Fruit fly (Drosophila melanogaster) whole organism, adult: ENCODE data around the gene CG5509.
A peak's percentile ranks its signal among the peaks of the same experiment; 100 is the strongest.

Experiments used
- CG11617 ChIP-seq: fragments of 200-800 bp; sonication (Bioruptor generic); optimal IDR thresholded peaks from 2 replicates; lab custom pipeline; 2017; ENCODE audit warnings: mild to moderate bottlenecking, missing biosample characterization, missing genetic modification reagents, missing genetic modification characterization
- CG12768 ChIP-seq: fragments of 200-800 bp; sonication (Bioruptor generic); optimal IDR thresholded peaks from 2 replicates; lab custom pipeline; 2017; ENCODE audit warnings: missing biosample characterization, missing genetic modification characterization, mild to moderate bottlenecking, moderate library complexity, missing genetic modification reagents
- CG14711 ChIP-seq: fragments of 200-800 bp; sonication (Bioruptor generic); optimal IDR thresholded peaks from 2 replicates; lab custom pipeline; 2018; ENCODE audit warnings: missing biosample characterization, mild to moderate bottlenecking, missing genetic modification characterization, moderate library complexity
- CG1620 ChIP-seq: fragments of 200-800 bp; sonication (Bioruptor generic); optimal IDR thresholded peaks from 2 replicates; lab custom pipeline; 2016; ENCODE audit warnings: missing biosample characterization, missing genetic modification characterization
- CG33017 ChIP-seq: fragments of 200-800 bp; sonication (Bioruptor generic); optimal IDR thresholded peaks from 2 replicates; lab custom pipeline; 2018; ENCODE audit warnings: missing biosample characterization, mild to moderate bottlenecking, missing genetic modification characterization, moderate library complexity
- CG5204 ChIP-seq: fragments of 200-800 bp; sonication (Bioruptor generic); optimal IDR thresholded peaks from 2 replicates; lab custom pipeline; 2016; ENCODE audit warnings: missing biosample characterization, missing genetic modification characterization
- CG7045 ChIP-seq: fragments of 200-800 bp; sonication (Bioruptor generic); optimal IDR thresholded peaks from 2 replicates; lab custom pipeline; 2017; ENCODE audit warnings: missing biosample characterization, mild to moderate bottlenecking, missing genetic modification characterization
- CG7101 ChIP-seq: fragments of 200-800 bp; sonication (Bioruptor generic); optimal IDR thresholded peaks from 2 replicates; lab custom pipeline; 2018; ENCODE audit warnings: missing biosample characterization, mild to moderate bottlenecking, missing genetic modification characterization, moderate library complexity
- Clk ChIP-seq: fragments of 200-800 bp; sonication (Bioruptor generic); optimal IDR thresholded peaks from 2 replicates; lab custom pipeline; 2017; ENCODE audit warnings: missing biosample characterization, missing genetic modification characterization
- Crg-1 ChIP-seq: fragments of 200-800 bp; sonication (Bioruptor generic); optimal IDR thresholded peaks from 2 replicates; lab custom pipeline; 2016; ENCODE audit warnings: missing biosample characterization, missing genetic modification characterization
- Hr96 ChIP-seq: fragments of 200-800 bp; sonication (Bioruptor generic); optimal IDR thresholded peaks from 2 replicates; lab custom pipeline; 2016; ENCODE audit warnings: missing biosample characterization, missing genetic modification characterization
- Mnt ChIP-seq: fragments of 200-800 bp; sonication (Bioruptor generic); optimal IDR thresholded peaks from 2 replicates; lab custom pipeline; 2016; ENCODE audit warnings: missing biosample characterization, mild to moderate bottlenecking, missing genetic modification characterization
- bab1 ChIP-seq: fragments of 200-800 bp; sonication (Bioruptor generic); optimal IDR thresholded peaks from 3 replicates; lab custom pipeline; 2019; ENCODE audit warnings: missing biosample characterization, mild to moderate bottlenecking, missing genetic modification characterization, moderate library complexity
- cic ChIP-seq: fragments of 200-800 bp; sonication (Bioruptor generic); optimal IDR thresholded peaks from 2 replicates; lab custom pipeline; 2017; ENCODE audit warnings: missing biosample characterization, mild to moderate bottlenecking, missing genetic modification characterization, moderate library complexity
- cnc ChIP-seq, 2 experiments: fragments of >200 bp; optimal IDR thresholded peaks; 2 replicates each; lab custom pipeline; 2017
- kay ChIP-seq: fragments of 200-800 bp; sonication (Bioruptor generic); peaks from one replicate; lab custom pipeline; 2016; ENCODE audit warnings: missing biosample characterization, missing genetic modification characterization, borderline replicate concordance
- ovo ChIP-seq: fragments of 200-800 bp; sonication (Bioruptor generic); optimal IDR thresholded peaks from 2 replicates; lab custom pipeline; 2016; ENCODE audit warnings: missing biosample characterization, missing genetic modification characterization
- pad ChIP-seq: fragments of 200-800 bp; sonication (Bioruptor generic); optimal IDR thresholded peaks from 3 replicates; lab custom pipeline; 2017; ENCODE audit warnings: missing biosample characterization, missing genetic modification characterization, mild to moderate bottlenecking, moderate library complexity, missing genetic modification reagents
- tj ChIP-seq: fragments of 200-800 bp; sonication (Bioruptor generic); optimal IDR thresholded peaks from 3 replicates; lab custom pipeline; 2017; ENCODE audit warnings: missing biosample characterization, mild to moderate bottlenecking, missing genetic modification characterization, moderate library complexity
- toe ChIP-seq: fragments of 200-800 bp; sonication (Bioruptor generic); optimal IDR thresholded peaks from 2 replicates; lab custom pipeline; 2016; ENCODE audit warnings: missing biosample characterization, missing genetic modification characterization

Gene CG5509

DNA sequence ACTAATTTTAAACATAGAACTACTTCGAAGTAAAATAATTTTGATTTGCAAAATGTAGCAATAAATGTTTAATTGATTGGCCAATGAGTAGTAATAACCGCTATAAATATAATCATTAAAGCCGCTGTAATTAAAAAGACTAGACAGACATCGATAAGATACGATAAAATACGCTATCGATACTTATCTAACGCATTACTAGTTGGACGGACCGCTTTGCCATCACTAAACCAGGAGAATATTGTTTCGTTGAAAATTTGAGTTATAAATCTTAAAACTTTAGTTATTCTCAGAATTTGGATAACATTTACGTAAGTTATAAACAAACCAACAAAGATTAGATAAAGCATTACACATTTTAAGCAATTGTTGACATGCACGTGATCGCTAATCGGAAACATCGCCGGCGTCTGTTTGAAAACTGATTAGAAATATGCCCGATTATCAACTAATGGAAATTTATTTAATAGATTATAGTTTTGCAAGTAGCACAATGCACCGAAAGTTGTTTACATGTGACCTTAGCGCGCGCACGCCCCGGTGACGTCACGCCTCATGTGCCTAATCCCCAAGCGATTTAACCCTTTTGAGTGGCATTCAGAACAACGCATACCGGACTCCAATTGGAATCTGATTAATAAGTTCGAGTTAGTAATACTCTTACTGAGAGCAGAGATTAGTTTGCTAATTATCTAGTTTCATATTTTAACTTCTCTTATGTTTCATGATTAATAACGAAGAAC is 12.7 kb upstream of the CG5509 start, which contains the start of gene Desat1:
Desat1 (plus strand) TSS at position 200 of the 743 bp plus-strand sequence.
- TF ChIP-seq CG1620 (GFP tag; lab: Kevin White, UChicago) (no peak), ovo (GFP tag; lab: Kevin White, UChicago) (no peak), CG11617 (peak; percentile 9), bab1 (GFP tag; lab: Kevin White, UChicago) (peak; percentile 23), cic (GFP tag; lab: Kevin White, UChicago) (no peak), CG33017 (tag; lab: Kevin White, UChicago) (peak; percentile 6), pad (GFP tag; lab: Kevin White, UChicago) (no peak), toe (GFP tag; lab: Kevin White, UChicago) (no peak), CG5204 (GFP tag; lab: Kevin White, UChicago) (no peak), tj (GFP tag; lab: Kevin White, UChicago) (no peak), kay (GFP tag; lab: Kevin White, UChicago) (no peak), Crg-1 (GFP tag; lab: Kevin White, UChicago) (peak; percentile 47), Mnt (peak; percentile 36), CG14711 (peak; percentile 18), CG7101 (peak; percentile 20), Hr96 (GFP tag; lab: Kevin White, UChicago) (no peak)

DNA sequence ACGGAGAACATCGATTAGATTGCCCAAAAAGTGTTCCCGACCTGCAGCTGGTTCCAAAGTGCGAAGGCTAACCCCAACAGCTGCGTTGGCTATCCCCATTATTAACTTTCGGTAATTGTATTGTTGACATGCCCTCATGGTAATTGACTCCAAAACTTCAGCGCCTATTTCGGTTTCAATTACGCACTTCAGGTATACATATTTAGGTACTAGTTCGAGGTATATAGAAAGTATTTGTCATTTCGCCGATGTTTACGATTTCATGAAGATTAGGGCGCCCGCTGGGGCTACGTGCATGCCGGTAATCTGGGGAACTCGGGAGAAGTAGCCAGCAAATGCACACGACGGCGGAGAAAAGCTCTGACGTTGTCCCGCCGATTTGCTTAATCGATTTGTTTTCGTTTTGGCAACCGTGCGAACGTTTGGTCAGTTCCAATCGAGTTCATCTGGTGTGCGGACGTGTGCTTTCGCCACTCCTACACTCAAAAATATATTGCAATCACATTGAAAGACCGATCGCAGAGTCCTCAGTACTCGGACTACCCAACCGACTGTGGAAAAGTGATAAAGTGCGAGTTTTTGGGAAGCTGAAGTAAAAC is 11.2 kb upstream of the CG5509 start:
- no peak for TF ChIP-seq ovo (GFP tag; lab: Kevin White, UChicago)
- no peak for TF ChIP-seq CG14711
- no peak for TF ChIP-seq Clk (GFP tag; lab: Kevin White, UChicago)
- peak; percentile 29 for TF ChIP-seq bab1 (GFP tag; lab: Kevin White, UChicago)
- TF ChIP-seq kay (GFP tag; lab: Kevin White, UChicago) = peak; percentile 53
- no peak for TF ChIP-seq toe (GFP tag; lab: Kevin White, UChicago)
- peak; percentile 37 for TF ChIP-seq tj (GFP tag; lab: Kevin White, UChicago)
- no peak for TF ChIP-seq Crg-1 (GFP tag; lab: Kevin White, UChicago)
- TF ChIP-seq CG11617 = no peak
- peak; percentile 58 for TF ChIP-seq cic (GFP tag; lab: Kevin White, UChicago)
- no peak for TF ChIP-seq CG1620 (GFP tag; lab: Kevin White, UChicago)
- peak; percentile 45 for TF ChIP-seq CG7101
- peak; percentile 38 for TF ChIP-seq CG33017 (tag; lab: Kevin White, UChicago)
- TF ChIP-seq Hr96 (GFP tag; lab: Kevin White, UChicago) = no peak
- TF ChIP-seq pad (GFP tag; lab: Kevin White, UChicago) = peak; percentile 6
- no peak for TF ChIP-seq cnc (optimal IDR thresholded peaks at IDR 0.05; lab: Kevin White, UChicago)
- no peak for TF ChIP-seq CG7045
- TF ChIP-seq CG5204 (GFP tag; lab: Kevin White, UChicago) = no peak
- TF ChIP-seq Mnt = peak; percentile 64
- TF ChIP-seq CG12768 (GFP tag; lab: Kevin White, UChicago) = peak; percentile 79

DNA sequence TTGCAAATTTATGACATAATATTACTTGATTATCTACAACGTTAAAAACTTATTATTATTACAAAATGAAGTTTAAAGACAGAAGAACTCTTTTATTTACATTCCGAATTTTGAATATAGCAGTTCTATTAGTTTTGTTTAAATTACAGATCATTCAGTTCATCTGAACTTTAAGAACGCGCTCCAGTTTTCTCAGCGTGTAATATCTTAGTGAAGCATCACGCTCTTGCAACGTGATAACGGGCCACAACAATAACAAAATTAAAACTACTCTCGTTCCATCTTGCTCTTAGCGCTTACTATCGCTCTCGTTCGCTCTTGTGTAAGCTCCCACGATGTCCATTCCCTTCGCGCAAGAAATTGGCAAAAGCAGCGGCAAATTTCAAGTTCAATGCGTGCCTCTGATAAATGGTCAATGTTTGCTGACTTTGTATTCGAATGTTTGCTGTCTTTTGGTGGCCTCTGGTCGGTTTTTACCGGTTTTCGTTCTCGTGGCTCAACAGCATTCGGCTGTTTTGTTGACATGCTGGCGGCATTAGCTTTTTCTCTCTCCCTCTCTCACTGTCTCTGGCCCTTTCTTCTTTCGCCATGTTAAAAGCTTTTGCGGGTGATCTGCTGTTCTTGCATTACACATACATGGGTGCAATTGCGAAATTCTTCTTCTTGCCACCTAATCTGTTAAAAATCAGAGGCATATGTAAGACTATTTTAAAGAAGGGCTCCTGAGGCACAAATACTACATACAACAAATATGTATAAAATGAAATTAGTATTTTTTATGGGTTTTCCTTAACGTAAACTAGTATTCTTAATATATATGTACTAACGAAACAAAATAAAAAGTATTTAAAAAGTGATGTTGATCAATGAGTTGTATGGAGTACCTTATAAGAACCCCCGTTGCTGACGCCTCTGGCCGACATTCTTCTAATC is 9.4 kb upstream of the CG5509 start:
- TF ChIP-seq bab1 (GFP tag; lab: Kevin White, UChicago) = peak; percentile 85
- TF ChIP-seq cic (GFP tag; lab: Kevin White, UChicago) = no peak
- TF ChIP-seq CG11617 = peak; percentile 71
- peak; percentile 65 for TF ChIP-seq Hr96 (GFP tag; lab: Kevin White, UChicago)
- peak; percentile 78 for TF ChIP-seq CG7045
- peak; percentile 83 for TF ChIP-seq tj (GFP tag; lab: Kevin White, UChicago)
- TF ChIP-seq cnc (optimal IDR thresholded peaks at IDR 0.05; lab: Kevin White, UChicago) = no peak
- peak; percentile 47 for TF ChIP-seq Mnt
- peak; percentile 81 for TF ChIP-seq CG14711
- peak; percentile 85 for TF ChIP-seq CG7101
- peak; percentile 82 for TF ChIP-seq CG33017 (tag; lab: Kevin White, UChicago)
- TF ChIP-seq kay (GFP tag; lab: Kevin White, UChicago) = peak; percentile 77
- no peak for TF ChIP-seq CG5204 (GFP tag; lab: Kevin White, UChicago)
- TF ChIP-seq pad (GFP tag; lab: Kevin White, UChicago) = peak; percentile 51
- peak; percentile 59 for TF ChIP-seq ovo (GFP tag; lab: Kevin White, UChicago)
- peak; percentile 48 for TF ChIP-seq CG1620 (GFP tag; lab: Kevin White, UChicago)
- TF ChIP-seq Crg-1 (GFP tag; lab: Kevin White, UChicago) = no peak
- TF ChIP-seq toe (GFP tag; lab: Kevin White, UChicago) = peak; percentile 37
- no peak for TF ChIP-seq CG12768 (GFP tag; lab: Kevin White, UChicago)
- TF ChIP-seq Clk (GFP tag; lab: Kevin White, UChicago) = no peak

DNA sequence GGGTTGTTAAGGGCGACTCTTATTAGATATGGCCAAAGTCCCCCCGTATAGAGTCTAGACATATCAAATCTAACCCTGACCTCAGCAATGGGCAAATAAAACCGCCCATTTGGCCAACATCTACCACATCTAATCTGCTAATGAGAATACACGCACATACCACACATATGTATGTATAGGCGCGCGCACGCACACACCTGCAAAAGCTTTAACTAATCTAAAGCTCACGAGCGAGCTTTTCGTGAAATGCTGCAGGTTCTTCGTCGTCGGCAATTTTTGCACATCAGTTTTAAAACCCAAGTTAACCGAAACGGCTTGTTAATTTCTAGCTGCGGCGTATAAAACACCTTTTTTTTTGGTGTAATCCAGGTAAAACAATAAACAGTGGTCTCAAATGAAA is 8.5 kb upstream of the CG5509 start:
- TF ChIP-seq toe (GFP tag; lab: Kevin White, UChicago) = no peak
- no peak for TF ChIP-seq bab1 (GFP tag; lab: Kevin White, UChicago)
- peak; percentile 74 for TF ChIP-seq tj (GFP tag; lab: Kevin White, UChicago)
- TF ChIP-seq CG5204 (GFP tag; lab: Kevin White, UChicago) = no peak

DNA sequence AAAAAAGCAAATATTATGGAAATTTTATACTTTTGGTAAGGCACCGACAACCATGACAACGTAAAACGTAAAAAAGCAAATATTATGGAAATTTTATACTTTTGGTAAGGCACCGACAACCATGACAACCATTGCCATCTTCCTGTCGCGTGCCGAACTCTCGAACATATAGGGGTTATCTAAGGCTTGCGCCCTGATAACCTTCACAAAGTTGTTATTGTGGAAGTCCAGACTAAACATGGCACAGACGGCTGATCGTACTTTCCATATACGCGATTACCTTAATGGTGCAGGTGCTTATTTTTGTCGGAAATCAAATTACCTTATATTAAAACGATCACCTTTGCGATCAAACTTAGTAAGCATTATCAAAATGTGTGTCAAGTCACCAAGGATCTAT is 6.8 kb upstream of the CG5509 start:
- TF ChIP-seq Hr96 (GFP tag; lab: Kevin White, UChicago) (no peak), CG14711 (no peak), toe (GFP tag; lab: Kevin White, UChicago) (no peak), cnc (optimal IDR thresholded peaks at IDR 0.05; lab: Kevin White, UChicago) (no peak)
